Fruit fly (Drosophila melanogaster) whole organism, embryonic: Measurements from ENCODE around the gene Rbfox1.

ENCODE experiments used
- CG11456 ChIP-seq: fragments of 200-800 bp; sonication (Bioruptor generic); IDR thresholded peaks from 3 replicates; pipeline ENCODE4 v1.3.6; 2022; ENCODE audit warnings: missing biosample characterization, missing genetic modification characterization
- CG12104 ChIP-seq: fragments of 200-800 bp; sonication (Bioruptor generic); optimal IDR thresholded peaks from 3 replicates; lab custom pipeline; 2016; ENCODE audit warnings: missing biosample characterization, missing genetic modification characterization
- CG15479 ChIP-seq: fragments of 200-800 bp; sonication (Bioruptor generic); optimal IDR thresholded peaks from 3 replicates; lab custom pipeline; 2019; ENCODE audit warnings: missing biosample characterization, mild to moderate bottlenecking, missing genetic modification characterization, moderate library complexity
- CG16813 ChIP-seq: fragments of 200-800 bp; sonication (Bioruptor generic); IDR thresholded peaks from 3 replicates; pipeline ENCODE4 v1.3.6; 2022; ENCODE audit warnings: missing biosample characterization, missing genetic modification characterization; ENCODE audit not compliant: partially characterized antibody
- CG16815 ChIP-seq: fragments of 200-800 bp; sonication (Bioruptor generic); optimal IDR thresholded peaks from 3 replicates; lab custom pipeline; 2017; ENCODE audit warnings: missing biosample characterization, mild to moderate bottlenecking, missing genetic modification characterization
- CG17912 ChIP-seq: fragments of 200-800 bp; sonication (Bioruptor generic); optimal IDR thresholded peaks from 2 replicates; lab custom pipeline; 2018; ENCODE audit warnings: missing biosample characterization, mild to moderate bottlenecking, missing genetic modification characterization
- CG18476 ChIP-seq: fragments of 200-800 bp; sonication (Bioruptor generic); optimal IDR thresholded peaks from 2 replicates; lab custom pipeline; 2016; ENCODE audit warnings: missing biosample characterization, mild to moderate bottlenecking, missing genetic modification characterization
- CG18619 ChIP-seq: fragments of 200-800 bp; sonication (Bioruptor generic); optimal IDR thresholded peaks from 3 replicates; lab custom pipeline; 2017; ENCODE audit warnings: missing biosample characterization, mild to moderate bottlenecking, missing genetic modification characterization
- CG2678 ChIP-seq: fragments of 200-800 bp; sonication (Bioruptor generic); optimal IDR thresholded peaks from 3 replicates; lab custom pipeline; 2019; ENCODE audit warnings: missing biosample characterization, mild to moderate bottlenecking, missing genetic modification characterization, moderate library complexity
- CG30403 ChIP-seq: fragments of 200-800 bp; sonication (Bioruptor generic); optimal IDR thresholded peaks from 3 replicates; lab custom pipeline; 2016; ENCODE audit warnings: missing biosample characterization, missing genetic modification characterization
- CG30431 ChIP-seq: fragments of 200-800 bp; sonication (Bioruptor generic); optimal IDR thresholded peaks from 2 replicates; lab custom pipeline; 2017; ENCODE audit warnings: missing biosample characterization, missing genetic modification characterization
- CG3163 ChIP-seq: fragments of 200-800 bp; sonication (Bioruptor generic); optimal IDR thresholded peaks from 3 replicates; lab custom pipeline; 2016; ENCODE audit warnings: missing biosample characterization, missing genetic modification characterization
- CG4424 ChIP-seq: fragments of 200-800 bp; sonication (Bioruptor generic); optimal IDR thresholded peaks from 3 replicates; lab custom pipeline; 2016; ENCODE audit warnings: missing biosample characterization, missing genetic modification characterization
- CG4617 ChIP-seq: fragments of 200-800 bp; sonication (Bioruptor generic); optimal IDR thresholded peaks from 3 replicates; lab custom pipeline; 2016; ENCODE audit warnings: missing biosample characterization, missing genetic modification characterization, borderline replicate concordance
- CG8388 ChIP-seq: fragments of 200-800 bp; sonication (Bioruptor generic); optimal IDR thresholded peaks from 2 replicates; lab custom pipeline; 2019; ENCODE audit warnings: missing biosample characterization, mild to moderate bottlenecking, missing genetic modification characterization, moderate library complexity
- CG9876 ChIP-seq: fragments of 200-800 bp; sonication (Bioruptor generic); optimal IDR thresholded peaks from 2 replicates; lab custom pipeline; 2016; ENCODE audit warnings: missing biosample characterization, missing genetic modification characterization
- CG9932 ChIP-seq: fragments of 200-800 bp; sonication (Bioruptor generic); IDR thresholded peaks from 2 replicates; pipeline ENCODE4 v1.3.6; 2022; ENCODE audit warnings: missing biosample characterization, missing genetic modification characterization
- CrebB ChIP-seq: fragments of 200-800 bp; sonication (Bioruptor generic); optimal IDR thresholded peaks from 3 replicates; lab custom pipeline; 2018; ENCODE audit warnings: missing biosample characterization, mild to moderate bottlenecking, missing genetic modification characterization
- Hey ChIP-seq: fragments of 200-800 bp; sonication (Bioruptor generic); optimal IDR thresholded peaks from 3 replicates; lab custom pipeline; 2018; ENCODE audit warnings: missing biosample characterization, mild to moderate bottlenecking, missing genetic modification characterization
- Hr3 ChIP-seq: fragments of 200-800 bp; sonication (Bioruptor generic); optimal IDR thresholded peaks from 3 replicates; lab custom pipeline; 2016; ENCODE audit warnings: missing biosample characterization, missing genetic modification characterization
- MBD-R2 ChIP-seq: fragments of 200-800 bp; sonication (Bioruptor generic); IDR thresholded peaks from 2 replicates; pipeline ENCODE4 v1.3.6; 2022; ENCODE audit warnings: missing biosample characterization, missing genetic modification characterization
- Neu2 ChIP-seq: fragments of 200-800 bp; sonication (Bioruptor generic); optimal IDR thresholded peaks from 3 replicates; lab custom pipeline; 2016; ENCODE audit warnings: missing biosample characterization, missing genetic modification characterization, borderline replicate concordance
- Rx ChIP-seq: fragments of 200-800 bp; sonication (Bioruptor generic); IDR thresholded peaks from 2 replicates; pipeline ENCODE4 v1.3.6; 2022; ENCODE audit warnings: missing biosample characterization, missing genetic modification characterization
- Ssrp ChIP-seq: fragments of 200-800 bp; sonication (Bioruptor generic); optimal IDR thresholded peaks from 2 replicates; lab custom pipeline; 2018; ENCODE audit warnings: missing biosample characterization, mild to moderate bottlenecking, missing genetic modification characterization, moderate library complexity
- Vsx1 ChIP-seq: fragments of 200-800 bp; sonication (Bioruptor generic); optimal IDR thresholded peaks from 2 replicates; lab custom pipeline; 2017; ENCODE audit warnings: missing biosample characterization, mild to moderate bottlenecking, missing genetic modification characterization, missing genetic modification reagents
- abd-A ChIP-seq: fragments of 200-800 bp; sonication (Bioruptor generic); optimal IDR thresholded peaks from 3 replicates; lab custom pipeline; 2019; ENCODE audit warnings: missing biosample characterization, mild to moderate bottlenecking, missing genetic modification characterization, moderate library complexity
- ash1 ChIP-seq: fragments of 200-800 bp; sonication (Bioruptor generic); optimal IDR thresholded peaks from 2 replicates; lab custom pipeline; 2018; ENCODE audit warnings: missing biosample characterization, mild to moderate bottlenecking, missing genetic modification characterization
- bbx ChIP-seq: fragments of 200-800 bp; sonication (Bioruptor generic); IDR thresholded peaks from 2 replicates; pipeline ENCODE4 v1.3.6; 2022; ENCODE audit warnings: missing biosample characterization, missing genetic modification characterization; ENCODE audit not compliant: partially characterized antibody
- chinmo ChIP-seq: fragments of 200-800 bp; sonication (Bioruptor generic); IDR thresholded peaks from 4 replicates; pipeline ENCODE4 v1.3.6; 2022; ENCODE audit warnings: missing biosample characterization, missing genetic modification characterization; ENCODE audit not compliant: partially characterized antibody
- chm ChIP-seq: fragments of 200-800 bp; sonication (Bioruptor generic); IDR thresholded peaks from 2 replicates; pipeline ENCODE4 v1.3.6; 2022; ENCODE audit warnings: missing biosample characterization, missing genetic modification characterization
- chn ChIP-seq: fragments of 200-800 bp; sonication (Bioruptor generic); optimal IDR thresholded peaks from 2 replicates; lab custom pipeline; 2016; ENCODE audit warnings: missing biosample characterization, missing genetic modification characterization
- ci ChIP-seq: fragments of 200-800 bp; sonication (Bioruptor generic); IDR thresholded peaks from 3 replicates; pipeline ENCODE4 v1.3.6; 2022; ENCODE audit warnings: missing biosample characterization, missing genetic modification characterization
- disco-r ChIP-seq: fragments of 200-800 bp; sonication (Bioruptor generic); optimal IDR thresholded peaks from 2 replicates; lab custom pipeline; 2016; ENCODE audit warnings: missing biosample characterization, missing genetic modification characterization
- emc ChIP-seq: fragments of 200-800 bp; sonication (Bioruptor generic); optimal IDR thresholded peaks from 2 replicates; lab custom pipeline; 2016; ENCODE audit warnings: missing biosample characterization, missing genetic modification characterization
- exex ChIP-seq: fragments of 200-800 bp; sonication (Bioruptor generic); optimal IDR thresholded peaks from 4 replicates; lab custom pipeline; 2018; ENCODE audit warnings: missing biosample characterization, mild to moderate bottlenecking, missing genetic modification characterization, moderate library complexity
- fd102C ChIP-seq: fragments of 200-800 bp; sonication (Bioruptor generic); optimal IDR thresholded peaks from 2 replicates; lab custom pipeline; 2018; ENCODE audit warnings: missing biosample characterization, mild to moderate bottlenecking, missing genetic modification characterization, moderate library complexity
- gt ChIP-seq: fragments of 200-800 bp; sonication (Bioruptor generic); IDR thresholded peaks from 2 replicates; pipeline ENCODE4 v1.3.6; 2022; ENCODE audit warnings: missing biosample characterization, missing genetic modification characterization
- hb ChIP-seq: fragments of 200-800 bp; sonication (Bioruptor generic); IDR thresholded peaks from 3 replicates; pipeline ENCODE4 v1.3.6; 2022; ENCODE audit warnings: missing biosample characterization, missing genetic modification characterization; ENCODE audit not compliant: partially characterized antibody
- hkb ChIP-seq, 2 experiments: fragments of 200-800 bp in 1 of 2; fragments of >200 bp in 1 of 2; sonication (Bioruptor generic) in 1 of 2; IDR thresholded peaks in 1 of 2; optimal IDR thresholded peaks in 1 of 2; 2 replicates each; pipeline versions ENCODE4 v1.3.6 to Lab custom; 2017 to 2022; ENCODE audit warnings: missing biosample characterization in 1 of 2, missing genetic modification characterization in 1 of 2
- ind ChIP-seq: fragments of 200-800 bp; sonication (Bioruptor generic); optimal IDR thresholded peaks from 3 replicates; lab custom pipeline; 2016; ENCODE audit warnings: missing biosample characterization, missing genetic modification characterization
- kah ChIP-seq: fragments of 200-800 bp; sonication (Bioruptor generic); optimal IDR thresholded peaks from 2 replicates; lab custom pipeline; 2018; ENCODE audit warnings: missing biosample characterization, mild to moderate bottlenecking, missing genetic modification characterization
- kni ChIP-seq: fragments of 200-800 bp; sonication (Bioruptor generic); optimal IDR thresholded peaks from 3 replicates; lab custom pipeline; 2017; ENCODE audit warnings: mild to moderate bottlenecking, missing biosample characterization, missing genetic modification reagents, missing genetic modification characterization
- pum ChIP-seq: fragments of 200-800 bp; sonication (Bioruptor generic); optimal IDR thresholded peaks from 2 replicates; lab custom pipeline; 2016; ENCODE audit warnings: missing biosample characterization, missing genetic modification characterization
- repo ChIP-seq: fragments of 200-800 bp; sonication (Bioruptor generic); optimal IDR thresholded peaks from 2 replicates; lab custom pipeline; 2016; ENCODE audit warnings: missing biosample characterization, missing genetic modification characterization
- salm ChIP-seq: fragments of 200-800 bp; sonication (Bioruptor generic); optimal IDR thresholded peaks from 2 replicates; lab custom pipeline; 2018; ENCODE audit warnings: missing biosample characterization, mild to moderate bottlenecking, missing genetic modification characterization
- slp2 ChIP-seq: fragments of 200-800 bp; sonication (Bioruptor generic); optimal IDR thresholded peaks from 2 replicates; lab custom pipeline; 2016; ENCODE audit warnings: missing biosample characterization, missing genetic modification characterization
- tll ChIP-seq, 2 experiments: fragments of 200-800 bp in 1 of 2; fragments of >200 bp in 1 of 2; sonication (Bioruptor generic) in 1 of 2; optimal IDR thresholded peaks; 2 replicates each; lab custom pipeline; 2017 to 2019; ENCODE audit warnings: missing biosample characterization in 2 of 2, missing genetic modification characterization in 2 of 2, mild to moderate bottlenecking in 1 of 2, moderate library complexity in 1 of 2
- tna ChIP-seq: fragments of 200-800 bp; sonication (Bioruptor generic); IDR thresholded peaks from 2 replicates; pipeline ENCODE4 v1.3.6; 2022; ENCODE audit warnings: missing biosample characterization, missing genetic modification characterization; ENCODE audit not compliant: partially characterized antibody
- wor ChIP-seq: fragments of 200-800 bp; sonication (Bioruptor generic); IDR thresholded peaks from 2 replicates; pipeline ENCODE4 v1.3.6; 2022; ENCODE audit warnings: missing biosample characterization, missing genetic modification characterization

Rbfox1 gene

DNA sequence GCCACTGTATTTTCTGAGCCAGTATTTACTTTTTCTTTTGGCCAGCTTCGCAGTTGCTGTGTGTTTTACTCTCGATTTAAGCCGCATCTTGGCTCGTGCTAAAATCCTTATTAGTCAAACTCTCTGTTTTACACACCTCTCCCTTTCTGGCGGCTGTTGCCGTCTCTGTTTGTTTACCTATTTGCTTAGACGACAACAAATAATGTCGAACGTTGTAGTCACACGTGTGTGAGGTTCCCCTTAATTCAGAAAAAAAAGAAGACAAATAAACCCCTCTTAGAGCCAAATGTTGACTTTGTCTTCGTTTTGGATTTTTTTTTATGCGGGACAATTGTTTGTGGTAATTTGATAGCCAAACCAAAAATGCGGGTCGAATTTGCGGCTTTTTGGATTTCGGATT, 37.7 kb downstream of the Rbfox1 start (continued):
- TF ChIP-seq kah (GFP tag; lab: Kevin White, UChicago): peak; percentile 46
- TF ChIP-seq ind (GFP tag; lab: Kevin White, UChicago): peak; percentile 27
- peak; percentile 87 for TF ChIP-seq Hey (tag; lab: Kevin White, UChicago)
- peak; percentile 66 for TF ChIP-seq disco-r (GFP tag; lab: Kevin White, UChicago)
- peak; percentile 71 for TF ChIP-seq chn (GFP tag; lab: Kevin White, UChicago)
- TF ChIP-seq CG16815 (GFP tag; lab: Kevin White, UChicago): peak; percentile 62
- peak; percentile 72 for TF ChIP-seq CrebB (tag; lab: Kevin White, UChicago)
- peak; percentile 87; the same call in 1 of the 2 replicates for TF ChIP-seq chm (GFP tag; lab: Robert Waterston, UW)
- peak; percentile 81 for TF ChIP-seq CG30431 (GFP tag; lab: Kevin White, UChicago)
- no peak for TF ChIP-seq gt (GFP tag; lab: Robert Waterston, UW)
- peak; percentile 43 for TF ChIP-seq CG4617 (GFP tag; lab: Kevin White, UChicago)
- TF ChIP-seq tll (GFP tag; optimal IDR thresholded peaks at IDR 0.05; lab: Kevin White, UChicago): peak in 1 of 2 experiments; percentile 97
- TF ChIP-seq CG9876 (GFP tag; lab: Kevin White, UChicago): peak; percentile 83
- TF ChIP-seq wor: no peak
- TF ChIP-seq CG30403 (GFP tag; lab: Kevin White, UChicago): peak; percentile 40
- peak; percentile 53; the same call in 1 of the 2 replicates for TF ChIP-seq Rx (GFP tag; lab: Robert Waterston, UW)
- no peak for TF ChIP-seq hkb (optimal IDR thresholded peaks at IDR 0.05; lab: Kevin White, UChicago)
- peak; percentile 72 for TF ChIP-seq hkb (GFP tag; IDR thresholded peaks at IDR 0.05; lab: Robert Waterston, UW)
- TF ChIP-seq CG4424: peak; percentile 83
- TF ChIP-seq chinmo (GFP tag; lab: Robert Waterston, UW): no peak
- no peak for TF ChIP-seq CG11456 (GFP tag; lab: Robert Waterston, UW)
- TF ChIP-seq Vsx1: peak; percentile 93
- peak; percentile 69 for TF ChIP-seq CG8388
- peak; percentile 21 for TF ChIP-seq Neu2 (GFP tag; lab: Kevin White, UChicago)
- TF ChIP-seq Hr3: peak; percentile 8
- TF ChIP-seq CG12104 (GFP tag; lab: Kevin White, UChicago): peak; percentile 88
- TF ChIP-seq abd-A: no peak
- TF ChIP-seq exex (tag; lab: Kevin White, UChicago): peak; percentile 28
- peak; percentile 23; the same call in 1 of the 2 replicates for TF ChIP-seq MBD-R2
- peak; percentile 48 for TF ChIP-seq CG18476
- peak; percentile 76 for TF ChIP-seq salm
- peak; percentile 57 for TF ChIP-seq pum (GFP tag; lab: Kevin White, UChicago)
- peak; percentile 76 for TF ChIP-seq CG17912
- peak; percentile 100 for TF ChIP-seq fd102C
- TF ChIP-seq Ssrp (tag; lab: Kevin White, UChicago): no peak
- TF ChIP-seq ash1 (GFP tag; lab: Kevin White, UChicago): peak; percentile 74
- peak; percentile 84 for TF ChIP-seq CG18619 (GFP tag; lab: Kevin White, UChicago)
- TF ChIP-seq tna: no peak
- peak; percentile 79 for TF ChIP-seq repo (GFP tag; lab: Kevin White, UChicago)
- no peak for TF ChIP-seq CG9932 (GFP tag; lab: Robert Waterston, UW)
- TF ChIP-seq slp2: peak; percentile 74
- TF ChIP-seq CG16813 (GFP tag; lab: Robert Waterston, UW): no peak
- no peak for TF ChIP-seq hb (GFP tag; lab: Robert Waterston, UW)
- TF ChIP-seq emc (GFP tag; lab: Kevin White, UChicago): peak; percentile 29
- peak; percentile 93 for TF ChIP-seq ci (GFP tag; lab: Robert Waterston, UW)
- TF ChIP-seq CG15479 (GFP tag; lab: Kevin White, UChicago): peak; percentile 79
- TF ChIP-seq bbx (GFP tag; lab: Robert Waterston, UW): no peak
- peak; percentile 81 for TF ChIP-seq CG2678
- TF ChIP-seq kni (GFP tag; lab: Kevin White, UChicago): peak; percentile 93
- TF ChIP-seq CG3163 (GFP tag; lab: Kevin White, UChicago): peak; percentile 67
